Worm (Caenorhabditis elegans) whole organism, L1 larva: Measurements from ENCODE around the gene srh-215.
A peak's percentile ranks its signal among the peaks of the same experiment; 100 is the strongest.

Source experiments
- C04F5.9 ChIP-seq: sonication (generic microtip); optimal IDR thresholded peaks from 2 replicates; lab custom pipeline; 2016; ENCODE audit warnings: missing genetic modification characterization, missing compliant biosample characterization
- C16A3.4 ChIP-seq: fragments of 150-350 bp; optimal IDR thresholded peaks from 2 replicates; lab custom pipeline; 2014; ENCODE audit warnings: missing biosample characterization, missing genetic modification characterization
- C34B4.2 ChIP-seq: sonication (generic microtip); optimal IDR thresholded peaks from 2 replicates; lab custom pipeline; 2017; ENCODE audit warnings: mild to moderate bottlenecking, missing genetic modification characterization, missing compliant biosample characterization
- F16B12.6 ChIP-seq: fragments of 150-350 bp; optimal IDR thresholded peaks from 2 replicates; lab custom pipeline; 2014; ENCODE audit warnings: missing biosample characterization, missing genetic modification characterization
- Y116A8C.19 ChIP-seq: sonication (generic microtip); optimal IDR thresholded peaks from 2 replicates; lab custom pipeline; 2016; ENCODE audit warnings: missing compliant biosample characterization, missing genetic modification characterization, borderline replicate concordance
- alr-1 ChIP-seq: fragments of 200-800 bp; sonication (Bioruptor generic); optimal IDR thresholded peaks from 2 replicates; lab custom pipeline; 2018; ENCODE audit warnings: borderline replicate concordance, mild to moderate bottlenecking, missing genetic modification characterization, missing compliant biosample characterization
- ama-1 ChIP-seq: fragments of 150-350 bp; optimal IDR thresholded peaks from 2 replicates; lab custom pipeline; 2014
- ceh-63 ChIP-seq: fragments of 200-800 bp; sonication (Bioruptor generic); optimal IDR thresholded peaks from 2 replicates; lab custom pipeline; 2018; ENCODE audit warnings: mild to moderate bottlenecking, missing genetic modification characterization, missing compliant biosample characterization
- ceh-88 ChIP-seq: fragments of 200-800 bp; sonication (Bioruptor generic); IDR thresholded peaks from 2 replicates; pipeline ENCODE4 v1.3.6; 2022; ENCODE audit warnings: missing genetic modification characterization, missing compliant biosample characterization
- efl-1 ChIP-seq, 4 experiments: fragments of 150-350 bp; optimal IDR thresholded peaks in 3 of 4; peaks in 1 of 4; 1 replicate in 1 of 4; 2 replicates in 3 of 4; lab custom pipeline; 2014; ENCODE audit warnings: missing biosample characterization in 2 of 4, missing genetic modification characterization in 2 of 4, missing genetic modification reagents in 2 of 4
- egl-13 ChIP-seq: sonication (generic microtip); optimal IDR thresholded peaks from 2 replicates; lab custom pipeline; 2016; ENCODE audit warnings: missing genotype, missing genetic modification reagents, missing genetic modification characterization, missing compliant biosample characterization
- egl-27 ChIP-seq, 2 experiments: fragments of 150-350 bp in 1 of 2; sonication (generic microtip); optimal IDR thresholded peaks; 3 replicates each; lab custom pipeline; 2017 to 2018; ENCODE audit warnings: missing biosample characterization in 2 of 2, missing genetic modification characterization in 2 of 2, missing genetic modification reagents in 2 of 2
- ets-5 ChIP-seq: fragments of 200-800 bp; sonication (Bioruptor generic); IDR thresholded peaks from 2 replicates; pipeline ENCODE4 v1.3.6; 2022; ENCODE audit warnings: missing genetic modification characterization, missing compliant biosample characterization
- fkh-4 ChIP-seq: sonication (generic microtip); optimal IDR thresholded peaks from 2 replicates; lab custom pipeline; 2016; ENCODE audit warnings: missing compliant biosample characterization, missing genetic modification characterization, borderline replicate concordance
- hlh-17 ChIP-seq: fragments of 200-800 bp; sonication (Bioruptor generic); optimal IDR thresholded peaks from 2 replicates; lab custom pipeline; 2018; ENCODE audit warnings: missing genetic modification characterization, mild to moderate bottlenecking, missing compliant biosample characterization, moderate library complexity, borderline replicate concordance
- hpl-2 ChIP-seq: fragments of 150-350 bp; optimal IDR thresholded peaks from 2 replicates; lab custom pipeline; 2014; ENCODE audit warnings: missing biosample characterization, missing genetic modification reagents, missing genetic modification characterization
- irx-1 ChIP-seq: sonication (generic microtip); optimal IDR thresholded peaks from 2 replicates; lab custom pipeline; 2016; ENCODE audit warnings: missing genetic modification characterization, missing compliant biosample characterization
- isw-1 ChIP-seq: fragments of 200-800 bp; sonication (Bioruptor generic); IDR thresholded peaks from 2 replicates; pipeline ENCODE4 v1.3.6; 2022; ENCODE audit warnings: missing genetic modification characterization, missing compliant biosample characterization
- lin-13 ChIP-seq: fragments of 150-350 bp; optimal IDR thresholded peaks from 2 replicates; lab custom pipeline; 2014; ENCODE audit warnings: missing biosample characterization, missing genetic modification reagents, missing genetic modification characterization
- lin-14 ChIP-seq: fragments of 200-800 bp; sonication (Bioruptor generic); optimal IDR thresholded peaks from 2 replicates; lab custom pipeline; 2018; ENCODE audit warnings: mild to moderate bottlenecking, missing genetic modification characterization, moderate library complexity, missing compliant biosample characterization
- lin-39 ChIP-seq: fragments of 150-350 bp; optimal IDR thresholded peaks from 2 replicates; lab custom pipeline; 2014; ENCODE audit warnings: missing biosample characterization, missing genetic modification reagents, missing genetic modification characterization
- lir-3 ChIP-seq: sonication (generic microtip); optimal IDR thresholded peaks from 2 replicates; lab custom pipeline; 2016; ENCODE audit warnings: mild to moderate bottlenecking, missing genetic modification characterization, moderate library complexity, missing compliant biosample characterization; ENCODE audit not compliant: poor library complexity
- nhr-12 ChIP-seq: sonication (generic microtip); optimal IDR thresholded peaks from 2 replicates; lab custom pipeline; 2017; ENCODE audit warnings: missing biosample characterization, missing genetic modification characterization
- nhr-20 ChIP-seq: sonication (generic microtip); optimal IDR thresholded peaks from 2 replicates; lab custom pipeline; 2016; ENCODE audit warnings: mild to moderate bottlenecking, missing genetic modification characterization, missing compliant biosample characterization
- nhr-28 ChIP-seq: fragments of 150-350 bp; optimal IDR thresholded peaks from 2 replicates; lab custom pipeline; 2014; ENCODE audit warnings: missing biosample characterization, missing genetic modification characterization
- nhr-76 ChIP-seq: sonication (generic microtip); optimal IDR thresholded peaks from 2 replicates; lab custom pipeline; 2017; ENCODE audit warnings: missing biosample characterization, missing genetic modification characterization
- nhr-77 ChIP-seq: fragments of 150-350 bp; optimal IDR thresholded peaks from 2 replicates; lab custom pipeline; 2014; ENCODE audit warnings: missing biosample characterization, missing genetic modification characterization
- nhr-85 ChIP-seq: sonication (generic microtip); peaks from one replicate; lab custom pipeline; 2016; ENCODE audit warnings: missing genetic modification characterization, inconsistent platforms, missing compliant biosample characterization
- pax-3 ChIP-seq: fragments of 200-800 bp; sonication (Bioruptor generic); optimal IDR thresholded peaks from 2 replicates; lab custom pipeline; 2018; ENCODE audit warnings: mild to moderate bottlenecking, missing genetic modification characterization, moderate library complexity, missing compliant biosample characterization
- pqm-1 ChIP-seq: sonication (generic microtip); optimal IDR thresholded peaks from 3 replicates; lab custom pipeline; 2017; ENCODE audit warnings: missing biosample characterization, missing genetic modification characterization
- snu-23 ChIP-seq: sonication (generic microtip); optimal IDR thresholded peaks from 2 replicates; lab custom pipeline; 2016; ENCODE audit warnings: missing genetic modification characterization, missing compliant biosample characterization
- sox-4 ChIP-seq: sonication (generic microtip); optimal IDR thresholded peaks from 2 replicates; lab custom pipeline; 2016; ENCODE audit warnings: missing genetic modification characterization, missing compliant biosample characterization
- sptf-1 ChIP-seq: fragments of 150-350 bp; optimal IDR thresholded peaks from 2 replicates; lab custom pipeline; 2014; ENCODE audit warnings: missing biosample characterization, missing genetic modification characterization
- sup-37 ChIP-seq: fragments of 200-800 bp; sonication (Bioruptor generic); optimal IDR thresholded peaks from 2 replicates; lab custom pipeline; 2018; ENCODE audit warnings: mild to moderate bottlenecking, missing genetic modification characterization, missing compliant biosample characterization
- tbx-2 ChIP-seq: sonication (generic microtip); optimal IDR thresholded peaks from 2 replicates; lab custom pipeline; 2016; ENCODE audit warnings: missing genetic modification characterization, missing compliant biosample characterization
- tlp-1 ChIP-seq: fragments of 150-350 bp; optimal IDR thresholded peaks from 2 replicates; lab custom pipeline; 2014; ENCODE audit warnings: missing biosample characterization, missing genetic modification characterization
- unc-30 ChIP-seq: sonication (generic microtip); optimal IDR thresholded peaks from 2 replicates; lab custom pipeline; 2017; ENCODE audit warnings: missing biosample characterization, missing genetic modification characterization
- unc-62 ChIP-seq: fragments of 150-350 bp; optimal IDR thresholded peaks from 2 replicates; lab custom pipeline; 2014; ENCODE audit warnings: missing biosample characterization, missing genetic modification reagents, missing genetic modification characterization
- vab-15 ChIP-seq: sonication (generic microtip); optimal IDR thresholded peaks from 2 replicates; lab custom pipeline; 2017; ENCODE audit warnings: missing genotype, mild to moderate bottlenecking, missing genetic modification characterization, missing compliant biosample characterization
- zip-4 ChIP-seq: fragments of 200-800 bp; sonication (Bioruptor generic); optimal IDR thresholded peaks from 2 replicates; lab custom pipeline; 2018; ENCODE audit warnings: mild to moderate bottlenecking, missing genetic modification characterization, moderate library complexity, missing compliant biosample characterization
- ztf-4 ChIP-seq: fragments of 150-350 bp; optimal IDR thresholded peaks from 2 replicates; lab custom pipeline; 2014; ENCODE audit warnings: missing biosample characterization, missing genetic modification characterization

srh-215 gene

ce11 chrV:16874966-16875365 lies 43.1 kb upstream of the srh-215 start, which contains the start of gene F49A5.10:
F49A5.10 (plus strand) TSS chrV:16875266.
- no peak for TF ChIP-seq sup-37 (GFP tag; lab: Kevin White, UChicago)
- no peak for TF ChIP-seq unc-30 (tag; lab: Kevin White, UChicago)
- TF ChIP-seq hpl-2 (GFP tag; lab: Kevin White, UChicago): no peak
- no peak for TF ChIP-seq tbx-2
- no peak for TF ChIP-seq zip-4 (GFP tag; lab: Kevin White, UChicago)
- TF ChIP-seq C34B4.2 (tag; lab: Kevin White, UChicago): no peak
- TF ChIP-seq egl-27 (tag; optimal IDR thresholded peaks at IDR 0.05; lab: Kevin White, UChicago): no peak
- TF ChIP-seq nhr-76 (tag; lab: Kevin White, UChicago): no peak
- no peak for TF ChIP-seq pqm-1 (tag; lab: Kevin White, UChicago)
- TF ChIP-seq ztf-4 (tag; lab: Kevin White, UChicago): no peak
- TF ChIP-seq ama-1: no peak
- TF ChIP-seq isw-1 (GFP tag; lab: Robert Waterston, UW): no peak
- TF ChIP-seq nhr-28 (tag; lab: Kevin White, UChicago): no peak
- TF ChIP-seq nhr-77 (tag; lab: Kevin White, UChicago): no peak
- TF ChIP-seq irx-1: no peak
- no peak for TF ChIP-seq hlh-17
- TF ChIP-seq C16A3.4 (tag; lab: Kevin White, UChicago): no peak
- no peak for TF ChIP-seq C04F5.9 (tag; lab: Kevin White, UChicago)
- no peak for TF ChIP-seq efl-1 (optimal IDR thresholded peaks at IDR 0.05; lab: Kevin White, UChicago)
- TF ChIP-seq efl-1 (GFP tag; optimal IDR thresholded peaks at IDR 0.05 in 1 of 2; lab: Kevin White, UChicago): no peak

DNA sequence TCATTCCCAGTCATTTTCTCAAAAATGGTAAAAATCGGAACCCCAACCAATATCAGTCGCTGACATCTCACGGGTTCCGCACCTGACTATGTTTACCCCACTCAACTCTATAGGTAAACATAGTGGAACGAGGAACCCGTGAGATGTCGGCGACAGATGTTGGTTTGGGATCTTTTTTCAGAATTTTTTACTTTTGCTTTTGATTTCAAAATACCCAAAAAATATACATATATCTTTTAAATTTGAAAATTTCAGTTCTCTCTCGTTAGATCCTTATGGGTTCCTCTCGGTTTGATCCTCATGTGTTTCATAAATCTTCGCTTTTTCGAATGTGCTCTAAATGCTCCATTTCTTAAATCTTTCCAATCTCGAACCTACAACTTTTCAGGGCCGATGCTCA lies 41.8 kb upstream of the srh-215 start, which contains the start of gene srw-23:
TSS of gene srw-23 (plus strand) at position 301 of the 400 bp plus-strand sequence.
- no peak for TF ChIP-seq efl-1 (optimal IDR thresholded peaks at IDR 0.05; lab: Kevin White, UChicago)
- peak in 1 of 2 experiments; percentile 30 for TF ChIP-seq efl-1 (GFP tag; optimal IDR thresholded peaks at IDR 0.05 in 1 of 2; lab: Kevin White, UChicago)
- TF ChIP-seq lin-14 (GFP tag; lab: Kevin White, UChicago): no peak

DNA sequence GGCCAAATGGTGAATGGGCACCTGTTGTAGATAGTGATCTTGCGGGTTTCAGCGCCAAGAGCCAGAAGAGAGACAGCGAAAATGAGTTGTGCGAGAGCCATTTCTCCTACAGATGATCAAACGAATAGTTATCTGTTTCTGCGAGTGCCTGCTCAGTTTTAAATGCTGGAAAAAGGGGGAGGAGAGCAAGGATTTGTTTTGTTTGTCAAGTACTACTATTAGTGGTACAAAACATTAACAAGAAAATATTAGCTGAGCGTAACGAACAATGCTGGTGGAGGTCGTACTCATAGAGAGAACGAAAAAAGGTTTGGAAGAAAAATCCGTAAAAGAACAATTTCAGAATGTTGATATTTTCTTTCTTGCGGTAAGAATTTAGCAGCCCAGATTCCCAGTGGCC lies 39.6 kb upstream of the srh-215 start, which contains the start of gene thn-4:
TSS of gene thn-4 (minus strand) at position 101 of the 400 bp plus-strand sequence.
- TF ChIP-seq tlp-1 (tag; lab: Kevin White, UChicago): no peak
- no peak for TF ChIP-seq efl-1 (optimal IDR thresholded peaks at IDR 0.05; lab: Kevin White, UChicago)
- peak in 1 of 2 experiments; percentile 24 for TF ChIP-seq efl-1 (GFP tag; optimal IDR thresholded peaks at IDR 0.05 in 1 of 2; lab: Kevin White, UChicago)

DNA sequence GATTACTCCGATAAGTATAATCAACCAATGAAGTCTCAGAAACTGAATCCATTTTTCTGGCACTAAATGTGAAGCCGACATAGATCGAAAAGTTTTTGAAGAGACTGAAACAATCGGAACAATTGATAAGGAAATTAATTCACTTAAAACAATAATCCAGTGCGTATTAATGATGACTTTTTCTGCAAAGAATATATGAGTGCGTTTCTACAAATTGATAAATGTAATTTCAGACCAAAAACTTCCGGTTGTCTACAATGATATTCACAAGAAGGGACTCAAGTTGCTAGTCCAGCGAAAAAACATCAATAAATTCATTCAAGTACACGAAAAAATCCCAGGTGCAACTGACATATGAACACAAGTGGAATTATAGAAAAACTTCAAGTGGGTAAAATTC lies 37.9 kb upstream of the srh-215 start, which contains the start of gene clec-33:
TSS of gene clec-33 (minus strand) at position 101 of the 400 bp plus-strand sequence.
- no peak for TF ChIP-seq lir-3 (tag; lab: Kevin White, UChicago)
- no peak for TF ChIP-seq nhr-20 (tag; lab: Kevin White, UChicago)
- TF ChIP-seq snu-23: no peak
- TF ChIP-seq alr-1: no peak
- no peak for TF ChIP-seq unc-62
- TF ChIP-seq ceh-63 (GFP tag; lab: Kevin White, UChicago): no peak
- TF ChIP-seq nhr-85: no peak
- no peak for TF ChIP-seq lin-39 (tag; lab: Kevin White, UChicago)
- no peak for TF ChIP-seq nhr-12 (tag; lab: Kevin White, UChicago)
- TF ChIP-seq sptf-1 (tag; lab: Kevin White, UChicago): no peak
- no peak for TF ChIP-seq fkh-4 (tag; lab: Kevin White, UChicago)

- no peak for TF ChIP-seq F16B12.6 (tag; lab: Kevin White, UChicago)
- no peak for TF ChIP-seq lin-13 (GFP tag; lab: Kevin White, UChicago)
- no peak for TF ChIP-seq sox-4 (tag; lab: Kevin White, UChicago)
- no peak for TF ChIP-seq lin-39 (tag; lab: Kevin White, UChicago)
- TF ChIP-seq ceh-88: no peak
- no peak for TF ChIP-seq pax-3 (tag; lab: Kevin White, UChicago)
- TF ChIP-seq hpl-2 (GFP tag; lab: Kevin White, UChicago): no peak
- no peak for TF ChIP-seq nhr-76 (tag; lab: Kevin White, UChicago)
- TF ChIP-seq egl-13: no peak
- TF ChIP-seq ets-5: no peak
- no peak for TF ChIP-seq vab-15 (tag; lab: Kevin White, UChicago)
- no peak for TF ChIP-seq Y116A8C.19
- TF ChIP-seq alr-1: no peak
These were observed 33.6 kb upstream of the srh-215 start, which contains the start of gene clec-28 for ce11 chrV:16865404-16865803. clec-28 (plus strand) TSS chrV:16865704.
